Worm (Caenorhabditis elegans): ENCODE results near the gene rrf-3.
A peak's percentile ranks its signal among the peaks of the same experiment; 100 is the strongest.

rrf-3 gene

ce11 chrII:8129040-8129387, 33.3 kb upstream of the rrf-3 start:
- no peak for TF ChIP-seq ceh-82 (tag; optimal IDR thresholded peaks at IDR 0.05)
- no peak for TF ChIP-seq snpc-4 (tag; optimal IDR thresholded peaks at IDR 0.05)
- no peak for TF ChIP-seq ztf-4 (tag; optimal IDR thresholded peaks at IDR 0.05)
- TF ChIP-seq nhr-76 (tag; optimal IDR thresholded peaks at IDR 0.05), result no peak
- no peak for TF ChIP-seq lin-15B (tag; optimal IDR thresholded peaks at IDR 0.05)
- TF ChIP-seq nhr-11 (tag; optimal IDR thresholded peaks at IDR 0.05), result no peak
- no peak for TF ChIP-seq elt-2 (tag; optimal IDR thresholded peaks at IDR 0.05)
- no peak for TF ChIP-seq egl-5 (tag; optimal IDR thresholded peaks at IDR 0.05)
- TF ChIP-seq nhr-23 (tag; optimal IDR thresholded peaks at IDR 0.05), result no peak

ce11 chrII:8129495-8130010, 32.7 kb upstream of the rrf-3 start, which contains the start of gene ulp-4:
Gene ulp-4 (plus strand): TSS chrII:8129960.
- no peak for TF ChIP-seq fos-1 (tag; optimal IDR thresholded peaks at IDR 0.05)
- TF ChIP-seq nfya-1 (tag; optimal IDR thresholded peaks at IDR 0.05; ENCODE audit: insufficient read depth), result peak; percentile 22
- peak; percentile 34 for TF ChIP-seq ama-1 (optimal IDR thresholded peaks at IDR 0.05)
- TF ChIP-seq elt-1 (tag; optimal IDR thresholded peaks at IDR 0.05), result peak; percentile 23
- no peak for TF ChIP-seq aly-2 (tag; optimal IDR thresholded peaks at IDR 0.05)
- TF ChIP-seq egl-5 (tag; optimal IDR thresholded peaks at IDR 0.05), result no peak
- TF ChIP-seq nhr-43 (tag; optimal IDR thresholded peaks at IDR 0.05; ENCODE audit: poor library complexity, severe bottlenecking), result no peak
- TF ChIP-seq nhr-25 (tag; optimal IDR thresholded peaks at IDR 0.05), result peak; percentile 72

- TF ChIP-seq lsy-12 (tag; optimal IDR thresholded peaks at IDR 0.05) (peak; percentile 28), daf-12 (tag; optimal IDR thresholded peaks at IDR 0.05) (peak; percentile 62), ama-1 (optimal IDR thresholded peaks at IDR 0.05) (peak; percentile 67), skn-1 (tag; optimal IDR thresholded peaks at IDR 0.05) (no peak), nhr-76 (tag; optimal IDR thresholded peaks at IDR 0.05) (no peak), pha-4 (tag; optimal IDR thresholded peaks at IDR 0.05) (peak; percentile 25), ztf-4 (tag; optimal IDR thresholded peaks at IDR 0.05) (no peak)
These were observed 31.5 kb upstream of the rrf-3 start for ce11 chrII:8130792-8131191.

ce11 chrII:8131413-8131966, 30.8 kb upstream of the rrf-3 start:
- TF ChIP-seq ceh-28 (tag; optimal IDR thresholded peaks at IDR 0.05) (peak; percentile 55), nhr-77 (tag; optimal IDR thresholded peaks at IDR 0.05) (no peak), daf-12 (tag; optimal IDR thresholded peaks at IDR 0.05) (no peak), hmg-11 (tag; optimal IDR thresholded peaks at IDR 0.05) (peak; percentile 79), unc-62 (GFP tag; optimal IDR thresholded peaks at IDR 0.05) (no peak), nhr-12 (tag; optimal IDR thresholded peaks at IDR 0.05) (no peak), ceh-82 (tag; optimal IDR thresholded peaks at IDR 0.05) (no peak), mml-1 (tag; optimal IDR thresholded peaks at IDR 0.05) (no peak), egl-27 (tag; optimal IDR thresholded peaks at IDR 0.05) (no peak), snpc-4 (tag; optimal IDR thresholded peaks at IDR 0.05) (peak; percentile 21), aly-2 (tag; optimal IDR thresholded peaks at IDR 0.05) (no peak), ZK546.5 (tag; optimal IDR thresholded peaks at IDR 0.05) (no peak), nhr-25 (tag; optimal IDR thresholded peaks at IDR 0.05) (peak; percentile 93), ztf-11 (tag; optimal IDR thresholded peaks at IDR 0.05) (no peak), lin-39 (tag; optimal IDR thresholded peaks at IDR 0.05) (peak; percentile 93), nhr-11 (tag; optimal IDR thresholded peaks at IDR 0.05) (peak; percentile 19), nfya-1 (tag; optimal IDR thresholded peaks at IDR 0.05; ENCODE audit: insufficient read depth) (peak; percentile 88), egl-5 (tag; optimal IDR thresholded peaks at IDR 0.05) (peak; percentile 60), mdl-1 (tag; optimal IDR thresholded peaks at IDR 0.05) (no peak), ceh-16 (tag; optimal IDR thresholded peaks at IDR 0.05) (no peak), fkh-2 (tag; optimal IDR thresholded peaks at IDR 0.05) (no peak), elt-2 (tag; optimal IDR thresholded peaks at IDR 0.05) (no peak), elt-3 (tag; optimal IDR thresholded peaks at IDR 0.05) (peak in 1 of 3 experiments; percentile 23), tbx-2 (tag; optimal IDR thresholded peaks at IDR 0.05) (peak; percentile 53), fkh-10 (GFP tag; optimal IDR thresholded peaks at IDR 0.05) (peak; percentile 47), ama-1 (optimal IDR thresholded peaks at IDR 0.05) (peak; percentile 23), ztf-4 (tag; optimal IDR thresholded peaks at IDR 0.05) (no peak), lsy-12 (tag; optimal IDR thresholded peaks at IDR 0.05) (peak; percentile 38), lin-15B (tag; optimal IDR thresholded peaks at IDR 0.05) (peak; percentile 8), nhr-23 (tag; optimal IDR thresholded peaks at IDR 0.05) (peak; percentile 45), jun-1 (tag; optimal IDR thresholded peaks at IDR 0.05) (peak; percentile 5), R02D3.7 (tag; optimal IDR thresholded peaks at IDR 0.05) (peak; percentile 31), nhr-76 (tag; optimal IDR thresholded peaks at IDR 0.05) (no peak), nhr-28 (tag; optimal IDR thresholded peaks at IDR 0.05) (no peak), pha-4 (tag; optimal IDR thresholded peaks at IDR 0.05) (peak; percentile 62), ceh-9 (tag; optimal IDR thresholded peaks at IDR 0.05) (no peak), nhr-43 (tag; optimal IDR thresholded peaks at IDR 0.05; ENCODE audit: poor library complexity, severe bottlenecking) (peak; percentile 24)

Data from whole organism, L3 larva.